Worm (Caenorhabditis elegans): ENCODE data around the gene C44B12.3.

C44B12.3 gene

DNA sequence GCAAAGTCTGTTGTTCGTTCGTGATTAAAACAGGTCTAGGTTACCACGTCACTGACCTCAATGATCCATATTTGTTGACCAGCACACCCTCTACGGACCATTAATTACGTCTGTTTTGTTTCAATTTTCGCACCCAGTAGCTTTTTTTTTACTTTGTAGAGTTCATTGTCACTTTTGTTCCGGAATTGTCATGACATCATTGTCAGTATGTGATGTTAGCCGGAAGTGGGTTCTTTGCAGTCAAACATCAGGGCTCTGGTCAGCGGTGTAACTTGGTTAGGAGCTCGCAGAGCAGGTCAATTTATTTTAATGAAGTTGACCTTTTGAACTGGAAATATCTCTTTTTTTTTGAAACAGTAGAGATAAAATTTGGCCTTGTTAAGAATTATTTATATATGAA is 32.1 kb downstream of the C44B12.3 start, which contains the start of gene C44B12.6:
TSS of gene C44B12.6 (minus strand) at position 101 of the 400 bp plus-strand sequence.
- TF ChIP-seq W03F9.2 (tag; optimal IDR thresholded peaks at IDR 0.05) (no peak), him-1 (tag; optimal IDR thresholded peaks at IDR 0.05) (no peak), dao-5 (tag; optimal IDR thresholded peaks at IDR 0.05) (no peak)

DNA sequence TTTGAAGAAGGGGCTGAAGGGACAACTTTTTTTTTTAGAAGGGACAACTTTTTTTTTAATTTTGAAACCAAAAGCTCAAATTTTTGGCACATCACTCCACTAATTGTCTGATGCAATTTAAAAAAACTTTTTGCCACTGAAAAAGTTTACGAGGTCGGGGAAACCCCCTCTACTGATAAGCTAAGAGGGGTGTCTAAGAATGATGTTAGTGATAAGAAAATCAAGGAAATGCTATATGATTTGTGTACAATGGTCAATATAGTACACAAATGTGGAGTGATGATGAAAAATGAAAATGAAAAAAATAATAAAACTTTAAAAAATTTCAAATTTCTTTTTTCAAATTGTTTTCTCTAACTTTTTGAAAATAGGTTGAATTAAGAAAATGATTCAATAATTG is 43.0 kb downstream of the C44B12.3 start:
- TF ChIP-seq him-1 (tag; optimal IDR thresholded peaks at IDR 0.05) (no peak), dao-5 (tag; optimal IDR thresholded peaks at IDR 0.05) (no peak), W03F9.2 (tag; optimal IDR thresholded peaks at IDR 0.05) (no peak)

DNA sequence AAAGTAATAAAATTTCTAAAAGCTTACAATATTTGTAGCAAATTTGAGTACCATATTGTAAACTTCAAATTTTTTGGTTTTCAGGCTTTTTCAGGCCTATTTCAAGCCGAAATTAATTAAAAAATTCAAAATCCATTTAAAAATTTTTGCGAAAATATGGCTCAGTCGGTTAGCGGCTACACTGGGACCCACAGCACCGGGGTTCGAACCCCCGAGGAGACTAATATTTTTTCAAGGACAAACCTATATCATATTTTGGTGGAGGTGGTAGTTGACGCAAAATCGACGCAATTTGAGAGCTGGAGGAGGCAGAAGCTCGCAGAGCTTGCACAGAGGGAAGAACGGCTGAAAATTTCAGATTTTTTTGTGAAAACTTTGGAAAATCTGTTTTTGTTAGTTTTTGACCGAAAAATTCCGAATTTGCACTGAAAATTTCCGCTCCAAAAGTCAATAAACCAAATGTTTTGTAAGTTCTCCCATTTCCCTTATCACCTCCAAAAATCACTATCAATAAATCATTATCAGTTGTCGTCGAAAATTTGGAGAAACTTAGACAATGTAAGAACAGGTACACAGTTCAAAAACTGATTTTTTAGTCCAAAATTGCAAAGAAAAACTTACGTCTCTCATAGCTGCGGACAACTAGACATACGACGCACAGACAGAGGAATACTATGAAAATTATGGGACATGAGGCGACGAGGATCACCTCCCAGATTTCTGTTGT is 44.0 kb downstream of the C44B12.3 start:
- TF ChIP-seq him-1 (tag; optimal IDR thresholded peaks at IDR 0.05), result no peak
- TF ChIP-seq W03F9.2 (tag; optimal IDR thresholded peaks at IDR 0.05), result no peak
- TF ChIP-seq dao-5 (tag; optimal IDR thresholded peaks at IDR 0.05), result no peak

All from whole organism, L4/young adult.